Worm (Caenorhabditis elegans) whole organism, L1 larva: ENCODE results near the gene W02D7.6.

Experiments used
- alr-1 ChIP-seq: fragments of 200-800 bp; sonication (Bioruptor generic); optimal IDR thresholded peaks from 2 replicates; lab custom pipeline; 2018; ENCODE audit warnings: borderline replicate concordance, mild to moderate bottlenecking, missing genetic modification characterization, missing compliant biosample characterization
- elt-2 ChIP-seq: sonication (generic microtip); optimal IDR thresholded peaks from 2 replicates; lab custom pipeline; 2016; ENCODE audit warnings: missing genetic modification characterization, mild to moderate bottlenecking, inconsistent platforms, missing compliant biosample characterization, missing genetic modification reagents
- fos-1 ChIP-seq: fragments of 150-350 bp; optimal IDR thresholded peaks from 2 replicates; lab custom pipeline; 2014; ENCODE audit warnings: missing biosample characterization, missing genetic modification characterization
- lin-15B ChIP-seq: fragments of 150-350 bp; sonication (generic microtip); optimal IDR thresholded peaks from 3 replicates; lab custom pipeline; 2014; ENCODE audit warnings: missing biosample characterization, missing genetic modification characterization
- nhr-11 ChIP-seq: fragments of 150-350 bp; optimal IDR thresholded peaks from 2 replicates; lab custom pipeline; 2014; ENCODE audit warnings: missing biosample characterization, missing genetic modification characterization
- nhr-19 ChIP-seq: fragments of 200-800 bp; sonication (Bioruptor generic); conservative IDR thresholded peaks from 2 replicates; pipeline ENCODE4 v1.3.6; 2022; ENCODE audit warnings: missing genetic modification characterization, missing compliant biosample characterization
- nhr-76 ChIP-seq: sonication (generic microtip); optimal IDR thresholded peaks from 2 replicates; lab custom pipeline; 2017; ENCODE audit warnings: missing biosample characterization, missing genetic modification characterization
- snpc-4 ChIP-seq: fragments of 150-350 bp; optimal IDR thresholded peaks from 2 replicates; lab custom pipeline; 2014; ENCODE audit warnings: missing biosample characterization, missing genetic modification characterization
- sox-4 ChIP-seq: sonication (generic microtip); optimal IDR thresholded peaks from 2 replicates; lab custom pipeline; 2016; ENCODE audit warnings: missing genetic modification characterization, missing compliant biosample characterization
- xbp-1 ChIP-seq: sonication (generic microtip); optimal IDR thresholded peaks from 2 replicates; lab custom pipeline; 2016; ENCODE audit warnings: missing genetic modification characterization, missing compliant biosample characterization

DNA sequence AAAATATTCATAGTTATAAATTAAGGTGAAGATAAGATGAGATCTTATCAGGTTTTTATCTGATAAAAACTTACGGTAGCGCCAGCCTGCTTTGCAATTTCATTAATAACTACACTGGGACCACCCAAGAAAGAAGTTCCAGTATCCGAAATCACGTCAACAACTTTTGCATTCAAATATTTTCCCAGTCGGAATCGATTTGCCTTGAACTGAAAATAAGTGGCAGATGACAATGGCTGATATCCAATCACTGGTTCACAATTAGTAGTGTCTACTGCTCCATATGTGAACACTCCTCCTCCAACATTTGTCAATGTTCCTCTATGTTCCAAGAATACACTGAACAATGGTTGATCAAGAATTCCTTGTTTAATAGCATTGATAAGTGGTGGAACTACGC, 35.1 kb downstream of the W02D7.6 start, which contains the start of gene F21F8.5:
- TF ChIP-seq nhr-11 (tag; lab: Kevin White, UChicago) = no peak
- no peak for TF ChIP-seq lin-15B (tag; lab: Kevin White, UChicago)
- no peak for TF ChIP-seq sox-4 (tag; lab: Kevin White, UChicago)
- TF ChIP-seq xbp-1 (tag; lab: Kevin White, UChicago) = no peak
- TF ChIP-seq nhr-76 (tag; lab: Kevin White, UChicago) = no peak
- TF ChIP-seq nhr-19 (GFP tag; lab: Robert Waterston, UW) = no peak
- TF ChIP-seq alr-1 = no peak
- TF ChIP-seq fos-1 (tag; lab: Kevin White, UChicago) = no peak
- no peak for TF ChIP-seq elt-2 (tag; lab: Kevin White, UChicago)
- TF ChIP-seq snpc-4 = no peak
